Fruit fly (Drosophila melanogaster): ENCODE data around the gene MFS3.

The MFS3 gene

dm6 chr2L:1144371-1145360 is 1.7 kb downstream of the MFS3 start (continued):
- TF ChIP-seq rib (GFP tag; IDR thresholded peaks at IDR 0.05) (0 out of 2 replicates have a peak, but pooled peaks have one; percentile 31), CG9932 (GFP tag; IDR thresholded peaks at IDR 0.05) (no peak), kni (GFP tag; optimal IDR thresholded peaks at IDR 0.05) (no peak), fu2 (GFP tag; optimal IDR thresholded peaks at IDR 0.05) (no peak), CG9215 (GFP tag; IDR thresholded peaks at IDR 0.05) (no peak), zfh1 (GFP tag; IDR thresholded peaks at IDR 0.05) (peak; percentile 51; the same call in 1 of the 3 replicates), CG17359 (tag; optimal IDR thresholded peaks at IDR 0.05) (peak; percentile 71), Abd-B (GFP tag; optimal IDR thresholded peaks at IDR 0.05) (no peak), CG3407 (GFP tag; optimal IDR thresholded peaks at IDR 0.05) (no peak), H2.0 (GFP tag; IDR thresholded peaks at IDR 0.05) (no peak), Aef1 (GFP tag; IDR thresholded peaks at IDR 0.05) (peak; percentile 16; the same call in 1 of the 3 replicates), CG2120 (GFP tag; optimal IDR thresholded peaks at IDR 0.05) (peak; percentile 69), CG33557 (GFP tag; optimal IDR thresholded peaks at IDR 0.05) (no peak), sens-2 (GFP tag; IDR thresholded peaks at IDR 0.05) (peak; percentile 26; the same call in 1 of the 2 replicates), CG9817 (tag; optimal IDR thresholded peaks at IDR 0.05) (peak; percentile 54), Max (GFP tag; optimal IDR thresholded peaks at IDR 0.05) (peak; percentile 15), jumu (GFP tag; optimal IDR thresholded peaks at IDR 0.05) (no peak), stwl (tag; optimal IDR thresholded peaks at IDR 0.05) (no peak), CG1832 (GFP tag; optimal IDR thresholded peaks at IDR 0.05) (no peak), CG7556 (GFP tag; optimal IDR thresholded peaks at IDR 0.05) (peak; percentile 28), zf30C (GFP tag; optimal IDR thresholded peaks at IDR 0.05) (no peak), CG15601 (tag; optimal IDR thresholded peaks at IDR 0.05) (peak; percentile 54), lmd (GFP tag; IDR thresholded peaks at IDR 0.05) (peak; percentile 40), Dp (GFP tag; optimal IDR thresholded peaks at IDR 0.05) (no peak), Lpt (GFP tag; optimal IDR thresholded peaks at IDR 0.05) (no peak), ham (GFP tag; IDR thresholded peaks at IDR 0.05) (no peak), CG17328 (GFP tag; IDR thresholded peaks at IDR 0.05) (no peak; the same call in 1 of the 2 replicates), Med (GFP tag) (peak; percentile 87), CG3281 (GFP tag; optimal IDR thresholded peaks at IDR 0.05) (peak; percentile 54), CG6791 (GFP tag; IDR thresholded peaks at IDR 0.05; ENCODE audit: partially characterized antibody) (no peak), CG10267 (tag; optimal IDR thresholded peaks at IDR 0.05) (peak; percentile 32), CG13624 (GFP tag; optimal IDR thresholded peaks at IDR 0.05) (peak; percentile 35), tio (GFP tag; optimal IDR thresholded peaks at IDR 0.05) (no peak), CG12744 (GFP tag; optimal IDR thresholded peaks at IDR 0.05) (no peak), CG4820 (GFP tag; optimal IDR thresholded peaks at IDR 0.05) (peak; percentile 33), gfzf (GFP tag; optimal IDR thresholded peaks at IDR 0.05) (no peak), odd (GFP tag; optimal IDR thresholded peaks at IDR 0.05) (no peak), crc (GFP tag; optimal IDR thresholded peaks at IDR 0.05) (no peak), CG15514 (GFP tag; optimal IDR thresholded peaks at IDR 0.05) (peak; percentile 34), CG14860 (GFP tag; IDR thresholded peaks at IDR 0.05; ENCODE audit: partially characterized antibody) (0 out of 3 replicates have a peak, but pooled peaks have one; percentile 15), pum (GFP tag; optimal IDR thresholded peaks at IDR 0.05) (peak; percentile 10), CG7745 (tag; optimal IDR thresholded peaks at IDR 0.05) (no peak), zfh2 (GFP tag; optimal IDR thresholded peaks at IDR 0.05) (peak; percentile 32), row (GFP tag; IDR thresholded peaks at IDR 0.05) (peak; percentile 63), CG3847 (GFP tag; IDR thresholded peaks at IDR 0.05) (0 out of 2 replicates have a peak, but pooled peaks have one; percentile 23), cg (GFP tag; optimal IDR thresholded peaks at IDR 0.05) (no peak), slp2 (GFP tag; optimal IDR thresholded peaks at IDR 0.05) (no peak), chn (GFP tag; optimal IDR thresholded peaks at IDR 0.05) (peak; percentile 35)
